Worm (Caenorhabditis elegans) whole organism, midembryonic: ENCODE measurements around the gene nsy-7.

Experiments
- T22C8.4 ChIP-seq: fragments of 200-800 bp; sonication (Bioruptor generic); IDR thresholded peaks from 2 replicates; pipeline ENCODE4 v1.3.6; 2022; ENCODE audit warnings: missing genetic modification characterization, missing compliant biosample characterization
- cog-1 ChIP-seq: sonication (generic microtip); optimal IDR thresholded peaks from 2 replicates; lab custom pipeline; 2016; ENCODE audit warnings: missing genetic modification characterization, missing compliant biosample characterization
- med-1 ChIP-seq: sonication (generic microtip); optimal IDR thresholded peaks from 2 replicates; lab custom pipeline; 2017; ENCODE audit warnings: missing genetic modification characterization, mild to moderate bottlenecking, missing compliant biosample characterization, antibody characterized with exemption, missing genetic modification reagents; ENCODE audit not compliant: insufficient read depth

- TF ChIP-seq med-1 (GFP tag; lab: Kevin White, UChicago) (no peak), T22C8.4 (GFP tag; lab: Robert Waterston, UW) (no peak), cog-1 (tag; lab: Kevin White, UChicago) (no peak)
These were observed 16.7 kb upstream of the nsy-7 start for ce11 chrIV:8103196-8103595.
